Fruit fly (Drosophila melanogaster) whole organism, embryonic: Measurements from ENCODE around the gene CG9747.

Experiments
- Bteb2 ChIP-seq: fragments of 200-800 bp; sonication (Bioruptor generic); optimal IDR thresholded peaks from 2 replicates; lab custom pipeline; 2016; ENCODE audit warnings: missing biosample characterization, missing genetic modification characterization
- CG10462 ChIP-seq: fragments of 200-800 bp; sonication (Bioruptor generic); optimal IDR thresholded peaks from 2 replicates; lab custom pipeline; 2016; ENCODE audit warnings: missing biosample characterization, missing genetic modification characterization
- CG16779 ChIP-seq: fragments of 200-800 bp; sonication (Bioruptor generic); IDR thresholded peaks from 2 replicates; pipeline ENCODE4 v1.3.6; 2022; ENCODE audit warnings: missing biosample characterization, missing genetic modification characterization
- Side ChIP-seq: fragments of 200-800 bp; sonication (Bioruptor generic); optimal IDR thresholded peaks from 2 replicates; lab custom pipeline; 2016; ENCODE audit warnings: missing biosample characterization, missing genetic modification characterization
- crol ChIP-seq: fragments of 200-800 bp; sonication (Bioruptor generic); IDR thresholded peaks from 2 replicates; pipeline ENCODE4 v1.3.6; 2022; ENCODE audit warnings: missing biosample characterization, missing genetic modification characterization

DNA sequence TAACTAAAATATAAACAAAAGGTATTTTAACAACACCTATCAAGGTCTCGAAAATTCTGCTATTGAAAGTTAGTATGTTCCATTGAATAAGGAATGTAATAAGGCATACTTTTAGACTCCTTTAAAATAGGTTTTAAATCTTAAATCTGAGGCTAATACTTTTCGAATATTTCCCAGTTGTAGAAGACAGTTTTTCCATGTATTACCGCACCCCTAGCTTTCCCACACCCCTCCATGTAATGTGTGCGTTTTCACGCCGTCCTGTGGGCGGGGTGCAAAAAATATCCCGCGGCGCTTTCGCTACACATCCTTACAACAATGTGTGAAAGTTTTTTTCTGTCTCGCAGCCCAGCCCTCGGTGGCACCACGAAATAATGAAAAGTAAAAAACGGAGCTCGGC lies 33.5 kb upstream of the CG9747 start:
- TF ChIP-seq Side (no peak), CG16779 (GFP tag; lab: Robert Waterston, UW) (no peak), Bteb2 (GFP tag; lab: Kevin White, UChicago) (no peak), crol (no peak), CG10462 (GFP tag; lab: Kevin White, UChicago) (no peak)
